Fruit fly (Drosophila melanogaster) whole organism, embryonic: ENCODE results near the gene Orc2.

Experiments
- CG10462 ChIP-seq: fragments of 200-800 bp; sonication (Bioruptor generic); optimal IDR thresholded peaks from 2 replicates; lab custom pipeline; 2016; ENCODE audit warnings: missing biosample characterization, missing genetic modification characterization
- CG10565 ChIP-seq: fragments of 200-800 bp; sonication (Bioruptor generic); optimal IDR thresholded peaks from 3 replicates; lab custom pipeline; 2016; ENCODE audit warnings: missing biosample characterization, mild to moderate bottlenecking, missing genetic modification characterization
- CG10979 ChIP-seq: fragments of 200-800 bp; sonication (Bioruptor generic); optimal IDR thresholded peaks from 2 replicates; lab custom pipeline; 2018; ENCODE audit warnings: missing biosample characterization, mild to moderate bottlenecking, missing genetic modification characterization, moderate library complexity
- CG11504 ChIP-seq: fragments of 200-800 bp; sonication (Bioruptor generic); optimal IDR thresholded peaks from 3 replicates; lab custom pipeline; 2019; ENCODE audit warnings: missing biosample characterization, mild to moderate bottlenecking, missing genetic modification characterization, moderate library complexity
- CG11560 ChIP-seq: fragments of 200-800 bp; sonication (Bioruptor generic); IDR thresholded peaks from 3 replicates; pipeline ENCODE4 v1.3.6; 2022; ENCODE audit warnings: missing biosample characterization, missing genetic modification characterization
- CG11723 ChIP-seq: fragments of 200-800 bp; sonication (Bioruptor generic); optimal IDR thresholded peaks from 2 replicates; lab custom pipeline; 2017; ENCODE audit warnings: missing biosample characterization, mild to moderate bottlenecking, missing genetic modification characterization
- CG12155 ChIP-seq: fragments of 200-800 bp; sonication (Bioruptor generic); optimal IDR thresholded peaks from 3 replicates; lab custom pipeline; 2016; ENCODE audit warnings: missing biosample characterization, missing genetic modification characterization
- CG13424 ChIP-seq: fragments of 200-800 bp; sonication (Bioruptor generic); optimal IDR thresholded peaks from 2 replicates; lab custom pipeline; 2019; ENCODE audit warnings: missing biosample characterization, mild to moderate bottlenecking, missing genetic modification characterization, moderate library complexity
- CG14667 ChIP-seq: fragments of 200-800 bp; sonication (Bioruptor generic); IDR thresholded peaks from 2 replicates; pipeline ENCODE4 v1.3.6; 2022; ENCODE audit warnings: missing biosample characterization, missing genetic modification characterization
- CG1603 ChIP-seq: fragments of 200-800 bp; sonication (Bioruptor generic); optimal IDR thresholded peaks from 2 replicates; lab custom pipeline; 2019; ENCODE audit warnings: missing biosample characterization, mild to moderate bottlenecking, missing genetic modification characterization, moderate library complexity
- CG18262 ChIP-seq: fragments of 200-800 bp; optimal IDR thresholded peaks from 3 replicates; lab custom pipeline; 2019; ENCODE audit warnings: missing biosample characterization, mild to moderate bottlenecking, missing genetic modification characterization, moderate library complexity
- CG2712 ChIP-seq: fragments of 200-800 bp; optimal IDR thresholded peaks from 3 replicates; lab custom pipeline; 2019; ENCODE audit warnings: missing biosample characterization, mild to moderate bottlenecking, missing genetic modification characterization, moderate library complexity
- CG31224 ChIP-seq: fragments of 200-800 bp; sonication (Bioruptor generic); IDR thresholded peaks from 2 replicates; pipeline ENCODE4 v1.3.6; 2022; ENCODE audit warnings: missing biosample characterization, missing genetic modification characterization
- CG3995 ChIP-seq: fragments of 200-800 bp; sonication (Bioruptor generic); optimal IDR thresholded peaks from 3 replicates; lab custom pipeline; 2016; ENCODE audit warnings: missing biosample characterization, missing genetic modification characterization
- CG4730 ChIP-seq: fragments of 200-800 bp; sonication (Bioruptor generic); IDR thresholded peaks from 2 replicates; pipeline ENCODE4 v1.3.6; 2022; ENCODE audit warnings: missing biosample characterization, missing genetic modification characterization
- CG7372 ChIP-seq: fragments of 200-800 bp; sonication (Bioruptor generic); IDR thresholded peaks from 2 replicates; pipeline ENCODE4 v1.3.6; 2022; ENCODE audit warnings: missing biosample characterization, missing genetic modification characterization
- CG7839 ChIP-seq: fragments of 200-800 bp; sonication (Bioruptor generic); optimal IDR thresholded peaks from 3 replicates; lab custom pipeline; 2018; ENCODE audit warnings: missing biosample characterization, mild to moderate bottlenecking, missing genetic modification characterization, moderate library complexity
- CG9215 ChIP-seq: fragments of 200-800 bp; sonication (Bioruptor generic); IDR thresholded peaks from 2 replicates; pipeline ENCODE4 v1.3.6; 2022; ENCODE audit warnings: missing biosample characterization, missing genetic modification characterization
- CHES-1-like ChIP-seq: fragments of 200-800 bp; sonication (Bioruptor generic); optimal IDR thresholded peaks from 2 replicates; lab custom pipeline; 2016; ENCODE audit warnings: missing biosample characterization, missing genetic modification characterization
- Dp ChIP-seq: fragments of 200-800 bp; sonication (Bioruptor generic); optimal IDR thresholded peaks from 2 replicates; lab custom pipeline; 2018; ENCODE audit warnings: missing biosample characterization, mild to moderate bottlenecking, missing genetic modification characterization, moderate library complexity
- HLH4C ChIP-seq: fragments of 200-800 bp; sonication (Bioruptor generic); IDR thresholded peaks from 3 replicates; pipeline ENCODE4 v1.3.6; 2022; ENCODE audit warnings: missing biosample characterization, missing genetic modification characterization; ENCODE audit not compliant: partially characterized antibody
- HLH54F ChIP-seq: fragments of 200-800 bp; sonication (Bioruptor generic); optimal IDR thresholded peaks from 3 replicates; lab custom pipeline; 2016; ENCODE audit warnings: missing biosample characterization, missing genetic modification characterization
- HmgD ChIP-seq: fragments of 200-800 bp; sonication (Bioruptor generic); optimal IDR thresholded peaks from 3 replicates; lab custom pipeline; 2016; ENCODE audit warnings: missing biosample characterization, missing genetic modification characterization
- Neu2 ChIP-seq: fragments of 200-800 bp; sonication (Bioruptor generic); optimal IDR thresholded peaks from 3 replicates; lab custom pipeline; 2016; ENCODE audit warnings: missing biosample characterization, missing genetic modification characterization, borderline replicate concordance
- Oaz ChIP-seq: fragments of 200-800 bp; sonication (Bioruptor generic); IDR thresholded peaks from 2 replicates; pipeline ENCODE4 v1.3.6; 2022; ENCODE audit warnings: missing biosample characterization, missing genetic modification characterization
- Side ChIP-seq: fragments of 200-800 bp; sonication (Bioruptor generic); optimal IDR thresholded peaks from 2 replicates; lab custom pipeline; 2016; ENCODE audit warnings: missing biosample characterization, missing genetic modification characterization
- YL-1 ChIP-seq: fragments of 200-800 bp; sonication (Bioruptor generic); optimal IDR thresholded peaks from 3 replicates; lab custom pipeline; 2017; ENCODE audit warnings: missing biosample characterization, mild to moderate bottlenecking, missing genetic modification characterization
- chinmo ChIP-seq: fragments of 200-800 bp; sonication (Bioruptor generic); IDR thresholded peaks from 4 replicates; pipeline ENCODE4 v1.3.6; 2022; ENCODE audit warnings: missing biosample characterization, missing genetic modification characterization; ENCODE audit not compliant: partially characterized antibody
- dan ChIP-seq: fragments of 200-800 bp; sonication (Bioruptor generic); IDR thresholded peaks from 2 replicates; pipeline ENCODE4 v1.3.6; 2022; ENCODE audit warnings: missing biosample characterization, missing genetic modification characterization
- dmrt99B ChIP-seq: fragments of 200-800 bp; sonication (Bioruptor generic); optimal IDR thresholded peaks from 2 replicates; lab custom pipeline; 2018; ENCODE audit warnings: missing biosample characterization, mild to moderate bottlenecking, missing genetic modification characterization, moderate library complexity
- exex ChIP-seq: fragments of 200-800 bp; sonication (Bioruptor generic); optimal IDR thresholded peaks from 4 replicates; lab custom pipeline; 2018; ENCODE audit warnings: missing biosample characterization, mild to moderate bottlenecking, missing genetic modification characterization, moderate library complexity
- gem ChIP-seq: fragments of 200-800 bp; sonication (Bioruptor generic); optimal IDR thresholded peaks from 2 replicates; lab custom pipeline; 2019; ENCODE audit warnings: missing biosample characterization, mild to moderate bottlenecking, missing genetic modification characterization, moderate library complexity
- gfzf ChIP-seq: fragments of 200-800 bp; sonication (Bioruptor generic); optimal IDR thresholded peaks from 2 replicates; lab custom pipeline; 2016; ENCODE audit warnings: missing biosample characterization, mild to moderate bottlenecking, missing genetic modification characterization, moderate library complexity
- grau ChIP-seq: fragments of 200-800 bp; optimal IDR thresholded peaks from 3 replicates; lab custom pipeline; 2019; ENCODE audit warnings: missing biosample characterization, mild to moderate bottlenecking, missing genetic modification characterization, moderate library complexity
- jumu ChIP-seq: fragments of 200-800 bp; sonication (Bioruptor generic); optimal IDR thresholded peaks from 3 replicates; lab custom pipeline; 2016; ENCODE audit warnings: missing biosample characterization, missing genetic modification characterization
- klu ChIP-seq: fragments of 200-800 bp; sonication (Bioruptor generic); IDR thresholded peaks from 2 replicates; pipeline ENCODE4 v1.3.6; 2022; ENCODE audit warnings: missing biosample characterization, missing genetic modification characterization
- pan ChIP-seq, 4 experiments: fragments of >200 bp in 3 of 4; fragments of 200-800 bp in 1 of 4; sonication (Bioruptor generic) in 1 of 4; optimal IDR thresholded peaks in 3 of 4; IDR thresholded peaks in 1 of 4; 2 replicates each; pipeline versions ENCODE4 v1.3.6 to Lab custom; 2017 to 2022; ENCODE audit warnings: missing biosample characterization in 2 of 4, missing genetic modification characterization in 2 of 4, mixed read lengths in 1 of 4
- pho ChIP-seq: fragments of 200-800 bp; sonication (Bioruptor generic); optimal IDR thresholded peaks from 2 replicates; lab custom pipeline; 2016; ENCODE audit warnings: missing biosample characterization, missing genetic modification characterization
- pita ChIP-seq: fragments of 200-800 bp; sonication (Bioruptor generic); optimal IDR thresholded peaks from 2 replicates; lab custom pipeline; 2017; ENCODE audit warnings: missing biosample characterization, mild to moderate bottlenecking, missing genetic modification characterization
- pros ChIP-seq: fragments of 200-800 bp; sonication (Bioruptor generic); optimal IDR thresholded peaks from 3 replicates; lab custom pipeline; 2019; ENCODE audit warnings: missing biosample characterization, mild to moderate bottlenecking, missing genetic modification characterization, moderate library complexity
- row ChIP-seq: fragments of 200-800 bp; sonication (Bioruptor generic); IDR thresholded peaks from 3 replicates; pipeline ENCODE4 v1.3.6; 2022; ENCODE audit warnings: missing biosample characterization, missing genetic modification characterization
- shn ChIP-seq: fragments of 200-800 bp; sonication (Bioruptor generic); optimal IDR thresholded peaks from 3 replicates; lab custom pipeline; 2016; ENCODE audit warnings: missing biosample characterization, missing genetic modification characterization
- stc ChIP-seq: fragments of 200-800 bp; sonication (Bioruptor generic); IDR thresholded peaks from 2 replicates; pipeline ENCODE4 v1.3.6; 2022; ENCODE audit warnings: missing biosample characterization, missing genetic modification characterization
- tin ChIP-seq: fragments of 200-800 bp; sonication (Bioruptor generic); optimal IDR thresholded peaks from 3 replicates; lab custom pipeline; 2016; ENCODE audit warnings: missing biosample characterization, missing genetic modification characterization
- trem ChIP-seq: fragments of 200-800 bp; optimal IDR thresholded peaks from 3 replicates; lab custom pipeline; 2019; ENCODE audit warnings: missing biosample characterization, mild to moderate bottlenecking, missing genetic modification characterization, moderate library complexity
- zfh1 ChIP-seq: fragments of 200-800 bp; sonication (Bioruptor generic); IDR thresholded peaks from 3 replicates; pipeline ENCODE4 v1.3.6; 2022; ENCODE audit warnings: missing biosample characterization, missing genetic modification characterization

Orc2 gene

DNA sequence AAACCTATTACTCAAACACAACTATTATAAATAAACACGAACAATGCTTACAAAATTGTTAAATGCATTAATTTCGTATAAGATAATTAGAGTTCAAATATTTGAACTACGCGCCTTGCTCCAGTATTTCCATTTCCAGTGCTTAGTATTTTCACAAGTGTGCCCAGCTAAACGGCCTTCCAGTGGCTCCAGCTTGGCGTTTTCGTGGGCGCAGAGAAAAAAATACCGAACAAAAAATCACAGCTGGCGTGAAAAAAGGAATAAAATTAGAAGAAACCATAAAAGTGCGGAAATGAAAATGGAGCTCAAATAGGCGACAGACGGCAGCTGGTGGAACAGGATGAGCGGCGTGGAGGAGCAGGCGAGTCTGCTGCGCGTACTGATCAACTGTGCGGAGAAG is 6.1 kb upstream of the Orc2 start, which contains the start of gene Ipp (continued):
- TF ChIP-seq gfzf (GFP tag; lab: Kevin White, UChicago): peak; percentile 93
- no peak for TF ChIP-seq CG11560 (tag; lab: Robert Waterston, UW)
- TF ChIP-seq pita (GFP tag; lab: Kevin White, UChicago): no peak
- TF ChIP-seq CG3995: peak; percentile 78
- TF ChIP-seq klu: no peak
- peak; percentile 85 for TF ChIP-seq Dp (GFP tag; lab: Kevin White, UChicago)
- TF ChIP-seq YL-1: peak; percentile 42

DNA sequence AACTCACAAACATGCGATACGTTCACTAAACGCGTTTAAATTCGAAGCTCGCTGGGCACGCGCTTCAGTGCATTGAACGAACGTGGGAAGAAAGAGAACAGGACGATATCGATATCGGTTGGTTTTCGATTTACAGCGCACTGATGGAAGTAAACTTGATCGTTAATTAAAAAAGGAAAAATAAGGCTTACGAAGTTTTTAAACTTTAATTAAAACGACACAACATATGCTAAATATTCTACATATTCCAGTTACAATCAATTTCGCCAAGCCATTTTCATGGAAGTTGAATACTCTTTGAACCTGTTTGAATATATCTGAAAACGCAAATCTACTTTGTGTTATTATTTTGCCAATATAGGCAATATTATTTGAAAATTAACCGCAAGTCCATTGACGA is 611 bp upstream of the Orc2 start, which contains the start of gene Kots:
Kots (minus strand) TSS at position 101 of the 400 bp plus-strand sequence.
- TF ChIP-seq trem (no peak), HLH4C (GFP tag; lab: Robert Waterston, UW) (no peak), CG31224 (GFP tag; lab: Robert Waterston, UW) (no peak), dmrt99B (tag; lab: Kevin White, UChicago) (no peak), shn (GFP tag; lab: Kevin White, UChicago) (no peak), CG7839 (tag; lab: Kevin White, UChicago) (no peak), CG10462 (GFP tag; lab: Kevin White, UChicago) (no peak), zfh1 (no peak)

DNA sequence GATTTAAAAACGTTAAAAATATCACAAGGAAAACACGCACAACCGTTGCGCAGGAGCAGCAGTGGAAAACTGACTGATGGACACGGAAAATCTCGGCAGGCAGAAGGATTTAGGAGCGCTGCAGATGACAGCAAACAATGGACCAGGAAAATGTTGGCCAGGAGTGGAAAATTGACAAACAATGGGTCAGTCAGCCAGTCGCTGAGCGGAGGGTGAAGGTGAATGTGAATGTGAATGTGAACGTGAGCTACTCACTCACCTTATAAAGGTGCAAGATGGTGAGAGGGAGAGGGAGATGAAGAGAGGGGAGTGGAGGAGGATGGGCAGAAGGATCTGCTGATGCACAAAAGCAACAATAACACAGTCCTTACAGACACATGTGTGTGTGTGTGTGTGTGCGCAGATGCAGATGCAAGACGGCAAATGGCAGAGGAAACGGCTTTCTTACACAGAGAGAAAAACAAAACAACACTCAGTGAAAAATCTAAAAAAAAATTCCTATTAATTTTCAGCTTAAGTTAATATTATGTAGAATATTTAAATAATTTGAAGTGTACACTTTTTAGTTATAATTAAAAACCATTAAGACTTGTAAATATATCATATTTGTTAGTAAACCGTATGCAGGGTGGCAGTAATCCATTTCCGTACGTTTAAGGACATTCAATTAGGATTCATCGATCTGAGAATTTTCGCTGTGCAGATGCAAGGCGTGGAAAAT is 7.2 kb downstream of the Orc2 start:
- TF ChIP-seq pita (GFP tag; lab: Kevin White, UChicago): no peak
- TF ChIP-seq HLH54F (GFP tag; lab: Kevin White, UChicago): no peak
- TF ChIP-seq Oaz (GFP tag; lab: Robert Waterston, UW): no peak
- TF ChIP-seq CG10565 (GFP tag; lab: Kevin White, UChicago): no peak
- no peak for TF ChIP-seq CG7372
- TF ChIP-seq CG11504 (tag; lab: Kevin White, UChicago): no peak
- TF ChIP-seq CG4730 (GFP tag; lab: Robert Waterston, UW): no peak
- no peak for TF ChIP-seq gfzf (GFP tag; lab: Kevin White, UChicago)
- no peak for TF ChIP-seq CHES-1-like (GFP tag; lab: Kevin White, UChicago)
- peak; percentile 10 for TF ChIP-seq trem
- peak; percentile 52 for TF ChIP-seq CG2712 (tag; lab: Kevin White, UChicago)
- no peak for TF ChIP-seq CG1603
- no peak for TF ChIP-seq Neu2 (GFP tag; lab: Kevin White, UChicago)
- no peak for TF ChIP-seq jumu (GFP tag; lab: Kevin White, UChicago)
- peak; percentile 46 for TF ChIP-seq CG18262 (tag; lab: Kevin White, UChicago)
- no peak for TF ChIP-seq CG11723 (GFP tag; lab: Kevin White, UChicago)
- no peak for TF ChIP-seq dan (GFP tag; lab: Robert Waterston, UW)
- no peak for TF ChIP-seq Side
- TF ChIP-seq row (GFP tag; lab: Robert Waterston, UW): peak; percentile 26; the same call in 1 of the 3 replicates
- TF ChIP-seq CG14667 (GFP tag; lab: Robert Waterston, UW): no peak
- no peak for TF ChIP-seq pan (optimal IDR thresholded peaks at IDR 0.05; lab: Kevin White, UChicago)
- peak in 1 of 2 experiments; percentile 16 for TF ChIP-seq pan (GFP tag; optimal IDR thresholded peaks at IDR 0.05 in 1 of 2, IDR thresholded peaks at IDR 0.05 in 1 of 2)
- peak; percentile 86 for TF ChIP-seq pros
- no peak for TF ChIP-seq CG13424 (tag; lab: Kevin White, UChicago)
- TF ChIP-seq grau (tag; lab: Kevin White, UChicago): peak; percentile 5
- no peak for TF ChIP-seq stc
- TF ChIP-seq chinmo (GFP tag; lab: Robert Waterston, UW): no peak
- no peak for TF ChIP-seq exex (tag; lab: Kevin White, UChicago)
- no peak for TF ChIP-seq tin
- no peak for TF ChIP-seq HmgD (GFP tag; lab: Kevin White, UChicago)
- no peak for TF ChIP-seq pho (GFP tag; lab: Kevin White, UChicago)
- no peak for TF ChIP-seq CG9215 (GFP tag; lab: Robert Waterston, UW)
- peak; percentile 53 for TF ChIP-seq CG10979 (tag; lab: Kevin White, UChicago)
- TF ChIP-seq gem (tag; lab: Kevin White, UChicago): peak; percentile 43
- TF ChIP-seq CG12155 (GFP tag; lab: Kevin White, UChicago): no peak
